Worm (Caenorhabditis elegans) whole organism, L4 larva: Measurements from ENCODE around the gene K06G5.1.

Source experiments
- F26F4.8 ChIP-seq: fragments of 200-800 bp; sonication (Bioruptor generic); conservative IDR thresholded peaks from 2 replicates; pipeline ENCODE4 v1.3.6; 2022; ENCODE audit warnings: missing genetic modification characterization, missing compliant biosample characterization
- Y5F2A.4 ChIP-seq: fragments of 200-800 bp; sonication (Bioruptor generic); optimal IDR thresholded peaks from 2 replicates; lab custom pipeline; 2018; ENCODE audit warnings: mild to moderate bottlenecking, missing genetic modification characterization, missing compliant biosample characterization
- aha-1 ChIP-seq: fragments of 150-350 bp; peaks from one replicate; lab custom pipeline; 2014; ENCODE audit warnings: missing biosample characterization, missing genetic modification characterization
- arid-1 ChIP-seq: fragments of 200-800 bp; sonication (Bioruptor generic); conservative IDR thresholded peaks from 2 replicates; pipeline ENCODE4 v1.3.6; 2022; ENCODE audit warnings: missing genetic modification reagents, missing genetic modification characterization, missing compliant biosample characterization
- ceh-28 ChIP-seq: fragments of 150-350 bp; optimal IDR thresholded peaks from 2 replicates; lab custom pipeline; 2014; ENCODE audit warnings: missing biosample characterization, missing genetic modification reagents, missing genetic modification characterization
- ctbp-1 ChIP-seq: fragments of 200-800 bp; sonication (Bioruptor generic); IDR thresholded peaks from 2 replicates; pipeline ENCODE4 v1.3.6; 2022; ENCODE audit warnings: missing genetic modification reagents, missing genetic modification characterization, missing compliant biosample characterization
- daf-16 ChIP-seq, 3 experiments: sonication (generic microtip); optimal IDR thresholded peaks; 2 replicates each; lab custom pipeline; 2016 to 2017; ENCODE audit warnings: missing genetic modification characterization in 3 of 3, missing genetic modification reagents in 3 of 3, mild to moderate bottlenecking in 2 of 3, missing compliant biosample characterization in 2 of 3, missing biosample characterization in 1 of 3, moderate library complexity in 1 of 3
- daf-8 ChIP-seq: fragments of 200-800 bp; sonication (Bioruptor generic); IDR thresholded peaks from 2 replicates; pipeline ENCODE4 v1.3.6; 2022; ENCODE audit warnings: missing genetic modification characterization, missing compliant biosample characterization
- dmd-6 ChIP-seq: fragments of 200-800 bp; sonication (Bioruptor generic); IDR thresholded peaks from 2 replicates; pipeline ENCODE4 v1.3.6; 2022; ENCODE audit warnings: missing genetic modification reagents, missing genetic modification characterization, missing compliant biosample characterization
- dmd-8 ChIP-seq: fragments of 200-800 bp; sonication (Bioruptor generic); IDR thresholded peaks from 2 replicates; pipeline ENCODE4 v1.3.6; 2022; ENCODE audit warnings: missing genetic modification characterization, missing compliant biosample characterization
- dmd-9 ChIP-seq: fragments of 200-800 bp; sonication (Bioruptor generic); IDR thresholded peaks from 2 replicates; pipeline ENCODE4 v1.3.6; 2022; ENCODE audit warnings: missing genetic modification reagents, missing genetic modification characterization, missing compliant biosample characterization
- dpl-1 ChIP-seq: fragments of 150-350 bp; optimal IDR thresholded peaks from 2 replicates; lab custom pipeline; 2014; ENCODE audit warnings: missing biosample characterization, missing genetic modification reagents, missing genetic modification characterization
- duxl-1 ChIP-seq: sonication (generic microtip); optimal IDR thresholded peaks from 2 replicates; lab custom pipeline; 2016; ENCODE audit warnings: mild to moderate bottlenecking, missing genetic modification characterization, moderate library complexity, missing compliant biosample characterization; ENCODE audit not compliant: poor library complexity
- dve-1 ChIP-seq: sonication (generic microtip); optimal IDR thresholded peaks from 2 replicates; lab custom pipeline; 2017; ENCODE audit warnings: antibody characterized with exemption, mild to moderate bottlenecking, missing genetic modification characterization, missing compliant biosample characterization; ENCODE audit not compliant: insufficient read depth
- egl-27 ChIP-seq: sonication (generic microtip); optimal IDR thresholded peaks from 3 replicates; lab custom pipeline; 2017; ENCODE audit warnings: missing biosample characterization, missing genetic modification reagents, missing genetic modification characterization
- gei-8 ChIP-seq: fragments of 200-800 bp; sonication (Bioruptor generic); optimal IDR thresholded peaks from 2 replicates; lab custom pipeline; 2018; ENCODE audit warnings: mild to moderate bottlenecking, missing genetic modification characterization, missing compliant biosample characterization
- hif-1 ChIP-seq, 2 experiments: sonication (generic microtip); optimal IDR thresholded peaks; 2 replicates each; lab custom pipeline; 2016 to 2017; ENCODE audit warnings: missing compliant biosample characterization in 2 of 2, missing genetic modification characterization in 2 of 2, missing genetic modification reagents in 2 of 2, missing genotype in 2 of 2, mild to moderate bottlenecking in 1 of 2
- hlh-11 ChIP-seq: fragments of 200-800 bp; sonication (Bioruptor generic); optimal IDR thresholded peaks from 2 replicates; lab custom pipeline; 2018; ENCODE audit warnings: mild to moderate bottlenecking, missing genetic modification characterization, missing compliant biosample characterization
- hlh-30 ChIP-seq: sonication (generic microtip); optimal IDR thresholded peaks from 2 replicates; lab custom pipeline; 2017; ENCODE audit warnings: antibody characterized with exemption, mild to moderate bottlenecking, missing genetic modification characterization, missing compliant biosample characterization; ENCODE audit not compliant: insufficient read depth
- hmg-1.1 ChIP-seq: fragments of 200-800 bp; sonication (Bioruptor generic); IDR thresholded peaks from 2 replicates; pipeline ENCODE4 v1.3.6; 2022; ENCODE audit warnings: missing genetic modification reagents, missing genetic modification characterization, missing compliant biosample characterization
- lin-13 ChIP-seq: fragments of 150-350 bp; optimal IDR thresholded peaks from 2 replicates; lab custom pipeline; 2014; ENCODE audit warnings: missing biosample characterization, missing genetic modification reagents, missing genetic modification characterization
- lin-29 ChIP-seq: fragments of 200-800 bp; sonication (Bioruptor generic); IDR thresholded peaks from 2 replicates; pipeline ENCODE4 v1.3.6; 2022; ENCODE audit warnings: missing genetic modification reagents, missing genetic modification characterization, missing compliant biosample characterization
- lin-38 ChIP-seq: fragments of 200-800 bp; sonication (Bioruptor generic); IDR thresholded peaks from 2 replicates; pipeline ENCODE4 v1.3.6; 2022; ENCODE audit warnings: missing genetic modification reagents, missing genetic modification characterization, missing compliant biosample characterization
- madf-5 ChIP-seq, 2 experiments: fragments of 200-800 bp; sonication (Bioruptor generic); IDR thresholded peaks; 2 replicates each; pipeline ENCODE4 v1.3.6; 2022; ENCODE audit warnings: missing compliant biosample characterization in 2 of 2, missing genetic modification characterization in 2 of 2
- mdl-1 ChIP-seq, 2 experiments: fragments of 150-350 bp in 1 of 2; sonication (generic microtip) in 1 of 2; optimal IDR thresholded peaks; 2 replicates each; lab custom pipeline; 2014 to 2017; ENCODE audit warnings: missing biosample characterization in 2 of 2, missing genetic modification characterization in 2 of 2
- mep-1 ChIP-seq: fragments of 150-350 bp; sonication (generic microtip); optimal IDR thresholded peaks from 3 replicates; lab custom pipeline; 2014; ENCODE audit warnings: missing biosample characterization, missing genetic modification characterization
- mes-2 ChIP-seq: sonication (generic microtip); optimal IDR thresholded peaks from 2 replicates; lab custom pipeline; 2016; ENCODE audit warnings: missing genotype, mild to moderate bottlenecking, missing genetic modification characterization, missing compliant biosample characterization; ENCODE audit not compliant: poor library complexity, severe bottlenecking
- nhr-28 ChIP-seq: fragments of 150-350 bp; optimal IDR thresholded peaks from 2 replicates; lab custom pipeline; 2014; ENCODE audit warnings: missing biosample characterization, missing genetic modification characterization
- nhr-41 ChIP-seq: fragments of 200-800 bp; sonication (Bioruptor generic); IDR thresholded peaks from 2 replicates; pipeline ENCODE4 v1.3.6; 2022; ENCODE audit warnings: missing genetic modification reagents, missing genetic modification characterization, missing compliant biosample characterization
- nhr-42 ChIP-seq: fragments of 200-800 bp; sonication (Bioruptor generic); IDR thresholded peaks from 2 replicates; pipeline ENCODE4 v1.3.6; 2022; ENCODE audit warnings: missing genetic modification characterization, missing compliant biosample characterization
- nhr-6 ChIP-seq: fragments of 150-350 bp; optimal IDR thresholded peaks from 2 replicates; lab custom pipeline; 2014; ENCODE audit warnings: missing biosample characterization, missing genetic modification characterization
- nhr-76 ChIP-seq: fragments of 150-350 bp; optimal IDR thresholded peaks from 2 replicates; lab custom pipeline; 2014; ENCODE audit warnings: missing biosample characterization, missing genetic modification characterization
- nhr-77 ChIP-seq: fragments of 150-350 bp; optimal IDR thresholded peaks from 2 replicates; lab custom pipeline; 2014; ENCODE audit warnings: missing biosample characterization, missing genetic modification characterization
- pha-4 ChIP-seq, 2 experiments: fragments of 150-350 bp in 1 of 2; fragments of 200-800 bp in 1 of 2; sonication (Bioruptor generic) in 1 of 2; IDR thresholded peaks in 1 of 2; optimal IDR thresholded peaks in 1 of 2; 2 replicates each; pipeline versions ENCODE4 v1.3.6 to Lab custom; 2014 to 2022; ENCODE audit warnings: missing genetic modification characterization in 2 of 2, missing genetic modification reagents in 2 of 2, missing biosample characterization in 1 of 2, missing compliant biosample characterization in 1 of 2
- rbr-2 ChIP-seq: sonication (generic microtip); optimal IDR thresholded peaks from 2 replicates; lab custom pipeline; 2016; ENCODE audit warnings: missing genotype, missing genetic modification characterization, missing compliant biosample characterization
- saeg-2 ChIP-seq: fragments of 200-800 bp; sonication (Bioruptor generic); IDR thresholded peaks from 2 replicates; pipeline ENCODE4 v1.3.6; 2022; ENCODE audit warnings: missing genetic modification reagents, missing genetic modification characterization, missing compliant biosample characterization
- set-16 ChIP-seq: fragments of 200-800 bp; sonication (Bioruptor generic); IDR thresholded peaks from 2 replicates; pipeline ENCODE4 v1.3.6; 2022; ENCODE audit warnings: missing genetic modification reagents, missing genetic modification characterization, missing compliant biosample characterization
- tra-1 ChIP-seq: fragments of 200-800 bp; sonication (Bioruptor generic); IDR thresholded peaks from 2 replicates; pipeline ENCODE4 v1.3.6; 2022; ENCODE audit warnings: missing genetic modification reagents, missing genetic modification characterization, missing compliant biosample characterization
- unc-130 ChIP-seq: sonication (generic microtip); optimal IDR thresholded peaks from 2 replicates; lab custom pipeline; 2016; ENCODE audit warnings: missing genetic modification reagents, missing genetic modification characterization, missing compliant biosample characterization
- unc-39 ChIP-seq: sonication (generic microtip); optimal IDR thresholded peaks from 2 replicates; lab custom pipeline; 2017; ENCODE audit warnings: missing biosample characterization, missing genetic modification characterization
- zfp-2 ChIP-seq: sonication (generic microtip); optimal IDR thresholded peaks from 2 replicates; lab custom pipeline; 2016; ENCODE audit warnings: mild to moderate bottlenecking, missing genetic modification characterization, missing compliant biosample characterization
- ztf-11 ChIP-seq: fragments of 150-350 bp; optimal IDR thresholded peaks from 2 replicates; lab custom pipeline; 2014; ENCODE audit warnings: missing biosample characterization, missing genetic modification characterization

Gene K06G5.1

ce11 chrX:14236121-14236824, 21.5 kb downstream of the K06G5.1 start:
- TF ChIP-seq aha-1 (tag; lab: Kevin White, UChicago): peak; percentile 70
- peak; percentile 87 for TF ChIP-seq set-16 (GFP tag; lab: Robert Waterston, UW)
- peak; percentile 44; the same call in 1 of the 2 replicates for TF ChIP-seq pha-4 (GFP tag; IDR thresholded peaks at IDR 0.05; lab: Robert Waterston, UW)
- no peak for TF ChIP-seq pha-4 (tag; optimal IDR thresholded peaks at IDR 0.05; lab: Kevin White, UChicago)
- no peak for TF ChIP-seq dmd-6

- no peak for TF ChIP-seq F26F4.8
- peak; percentile 40 for TF ChIP-seq lin-13 (GFP tag; lab: Kevin White, UChicago)
- TF ChIP-seq aha-1 (tag; lab: Kevin White, UChicago): peak; percentile 96
- no peak for TF ChIP-seq nhr-76
- no peak for TF ChIP-seq nhr-41 (GFP tag; lab: Robert Waterston, UW)
- no peak for TF ChIP-seq daf-8
- peak; percentile 70 for TF ChIP-seq mep-1 (tag; lab: Kevin White, UChicago)
- TF ChIP-seq dpl-1 (GFP tag; lab: Kevin White, UChicago): peak; percentile 11
- TF ChIP-seq dmd-6: peak; percentile 27; the same call in 1 of the 2 replicates
- no peak for TF ChIP-seq duxl-1 (tag; lab: Kevin White, UChicago)
- peak; percentile 34 for TF ChIP-seq nhr-77
- no peak for TF ChIP-seq zfp-2 (tag; lab: Kevin White, UChicago)
- TF ChIP-seq nhr-6 (tag; lab: Kevin White, UChicago): peak; percentile 32
- TF ChIP-seq lin-38 (GFP tag; lab: Robert Waterston, UW): no peak
- TF ChIP-seq mes-2 (tag; lab: Kevin White, UChicago): peak; percentile 58
- TF ChIP-seq ztf-11: no peak
- TF ChIP-seq nhr-28 (tag; lab: Kevin White, UChicago): peak; percentile 42
- TF ChIP-seq saeg-2 (GFP tag; lab: Robert Waterston, UW): no peak
- no peak for TF ChIP-seq tra-1 (GFP tag; lab: Robert Waterston, UW)
- no peak for TF ChIP-seq gei-8 (GFP tag; lab: Kevin White, UChicago)
- TF ChIP-seq daf-16 (GFP tag; optimal IDR thresholded peaks at IDR 0.05; lab: Kevin White, UChicago): no peak
- TF ChIP-seq daf-16 (tag; optimal IDR thresholded peaks at IDR 0.05; lab: Kevin White, UChicago): peak; percentile 43
- TF ChIP-seq arid-1 (GFP tag; lab: Robert Waterston, UW): no peak
- no peak for TF ChIP-seq dmd-9 (GFP tag; lab: Robert Waterston, UW)
- peak; percentile 53 for TF ChIP-seq rbr-2
- no peak for TF ChIP-seq unc-130 (GFP tag; lab: Kevin White, UChicago)
- TF ChIP-seq ctbp-1: no peak
- TF ChIP-seq dmd-8 (GFP tag; lab: Robert Waterston, UW): no peak
- no peak for TF ChIP-seq unc-39 (tag; lab: Kevin White, UChicago)
- TF ChIP-seq mdl-1 (tag; optimal IDR thresholded peaks at IDR 0.05; lab: Kevin White, UChicago): peak in 1 of 2 experiments; percentile 47
- TF ChIP-seq dve-1 (tag; lab: Kevin White, UChicago): peak; percentile 85
- no peak for TF ChIP-seq madf-5 (GFP tag; IDR thresholded peaks at IDR 0.05; lab: Robert Waterston, UW)
- TF ChIP-seq ceh-28 (tag; lab: Kevin White, UChicago): peak; percentile 26
- TF ChIP-seq hlh-30: peak; percentile 65
- TF ChIP-seq egl-27 (tag; lab: Kevin White, UChicago): no peak
- TF ChIP-seq hif-1 (tag; optimal IDR thresholded peaks at IDR 0.05; lab: Kevin White, UChicago): peak in 1 of 2 experiments; percentile 30
- TF ChIP-seq lin-29 (GFP tag; lab: Robert Waterston, UW): no peak
- no peak for TF ChIP-seq nhr-42 (GFP tag; lab: Robert Waterston, UW)
- TF ChIP-seq hmg-1.1 (GFP tag; lab: Robert Waterston, UW): peak; percentile 37; the same call in 1 of the 2 replicates
- peak; percentile 72 for TF ChIP-seq hlh-11 (tag; lab: Kevin White, UChicago)
- TF ChIP-seq Y5F2A.4 (GFP tag; lab: Kevin White, UChicago): no peak
These were observed 23.6 kb downstream of the K06G5.1 start, which contains the start of gene K04C1.2 for ce11 chrX:14238291-14238758. Gene K04C1.2, plus strand, starts transcription at chrX:14238708.
